Worm (Caenorhabditis elegans) whole organism, L4/young adult: ENCODE data around the gene tbx-9.

Experiments
- dao-5 ChIP-seq: sonication (generic microtip); optimal IDR thresholded peaks from 2 replicates; lab custom pipeline; 2016; ENCODE audit warnings: missing genotype, missing genetic modification characterization, moderate library complexity, missing compliant biosample characterization
- him-1 ChIP-seq: sonication (generic microtip); optimal IDR thresholded peaks from 2 replicates; lab custom pipeline; 2016; ENCODE audit warnings: missing genotype, missing genetic modification reagents, missing genetic modification characterization, missing compliant biosample characterization

DNA sequence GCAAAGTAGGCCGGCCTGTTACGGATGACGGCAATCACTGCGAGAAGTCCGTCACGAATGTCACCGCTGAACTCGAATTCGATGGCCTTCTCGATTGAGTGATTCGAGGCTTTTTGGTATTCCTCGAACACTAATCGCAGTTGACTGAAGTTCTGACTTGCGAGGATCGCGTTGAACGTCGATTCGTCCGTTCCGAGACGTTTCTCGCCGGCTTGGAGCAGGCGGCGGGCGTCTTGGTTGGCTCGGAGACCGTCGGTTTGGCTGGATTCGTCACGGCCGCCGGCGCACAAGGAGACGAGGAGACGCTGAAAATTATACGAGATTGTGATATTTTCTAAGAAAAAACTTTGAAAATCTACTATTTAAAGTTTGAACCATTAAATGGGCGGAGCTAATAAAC, 15.3 kb downstream of the tbx-9 start:
- TF ChIP-seq him-1 (tag; lab: Kevin White, UChicago) (no peak), dao-5 (tag; lab: Kevin White, UChicago) (no peak)
